Fruit fly (Drosophila melanogaster) whole organism, pupa: ENCODE data around the gene CG15572.
A peak's percentile ranks its signal among the peaks of the same experiment; 100 is the strongest.
"Not testable (repeated sequence)": the region's sequence is repeated elsewhere in the genome, so short reads cannot be mapped to it uniquely, and the experiment has no call there.

ENCODE experiments used
- CG10348 ChIP-seq: fragments of 200-800 bp; sonication (Bioruptor generic); IDR thresholded peaks from 2 replicates; pipeline ENCODE4 v1.3.6; 2022; ENCODE audit warnings: missing biosample characterization, missing genetic modification characterization
- CG12605 ChIP-seq: fragments of 200-800 bp; sonication (Bioruptor generic); IDR thresholded peaks from 2 replicates; pipeline ENCODE4 v1.3.6; 2022; ENCODE audit warnings: missing biosample characterization, missing genetic modification characterization
- CG13204 ChIP-seq: fragments of 200-800 bp; sonication (Bioruptor generic); optimal IDR thresholded peaks from 2 replicates; lab custom pipeline; 2018; ENCODE audit warnings: missing biosample characterization, mild to moderate bottlenecking, missing genetic modification characterization, moderate library complexity
- CG14655 ChIP-seq: fragments of 200-800 bp; sonication (Bioruptor generic); optimal IDR thresholded peaks from 3 replicates; lab custom pipeline; 2017; ENCODE audit warnings: mild to moderate bottlenecking, missing biosample characterization, missing genetic modification reagents, missing genetic modification characterization
- CG15710 ChIP-seq: fragments of 200-800 bp; sonication (Bioruptor generic); optimal IDR thresholded peaks from 2 replicates; lab custom pipeline; 2018; ENCODE audit warnings: missing biosample characterization, mild to moderate bottlenecking, missing genetic modification characterization, moderate library complexity
- CG17806 ChIP-seq: fragments of 200-800 bp; sonication (Bioruptor generic); optimal IDR thresholded peaks from 2 replicates; lab custom pipeline; 2018; ENCODE audit warnings: missing biosample characterization, mild to moderate bottlenecking, missing genetic modification characterization, moderate library complexity
- CG32121 ChIP-seq: fragments of 200-800 bp; sonication (Bioruptor generic); IDR thresholded peaks from 2 replicates; pipeline ENCODE4 v1.3.6; 2022; ENCODE audit warnings: missing biosample characterization, missing genetic modification characterization
- CG34367 ChIP-seq: fragments of 200-800 bp; sonication (Bioruptor generic); optimal IDR thresholded peaks from 2 replicates; lab custom pipeline; 2018; ENCODE audit warnings: missing biosample characterization, mild to moderate bottlenecking, missing genetic modification characterization
- CG4496 ChIP-seq: fragments of 200-800 bp; sonication (Bioruptor generic); IDR thresholded peaks from 3 replicates; pipeline ENCODE4 v1.3.6; 2022; ENCODE audit warnings: missing biosample characterization, missing genetic modification characterization
- CG8159 ChIP-seq: fragments of 200-800 bp; sonication (Bioruptor generic); optimal IDR thresholded peaks from 3 replicates; lab custom pipeline; 2018; ENCODE audit warnings: missing biosample characterization, mild to moderate bottlenecking, missing genetic modification characterization, moderate library complexity
- CG8301 ChIP-seq: fragments of 200-800 bp; sonication (Bioruptor generic); optimal IDR thresholded peaks from 2 replicates; lab custom pipeline; 2018; ENCODE audit warnings: missing biosample characterization, mild to moderate bottlenecking, missing genetic modification characterization
- CG9948 ChIP-seq: fragments of 200-800 bp; sonication (Bioruptor generic); optimal IDR thresholded peaks from 2 replicates; lab custom pipeline; 2018; ENCODE audit warnings: missing biosample characterization, mild to moderate bottlenecking, missing genetic modification characterization, moderate library complexity
- EcR ChIP-seq: fragments of 200-800 bp; sonication (Bioruptor generic); optimal IDR thresholded peaks from 3 replicates; lab custom pipeline; 2019; ENCODE audit warnings: missing biosample characterization, missing genetic modification characterization, mild to moderate bottlenecking, moderate library complexity, missing genetic modification reagents
- Ets98B ChIP-seq: fragments of 200-800 bp; sonication (Bioruptor generic); IDR thresholded peaks from 2 replicates; pipeline ENCODE4 v1.3.6; 2022; ENCODE audit warnings: missing biosample characterization, missing genetic modification characterization
- Pif1A ChIP-seq: fragments of 200-800 bp; sonication (Bioruptor generic); optimal IDR thresholded peaks from 3 replicates; lab custom pipeline; 2016; ENCODE audit warnings: missing biosample characterization, missing genetic modification characterization
- Pif1B ChIP-seq: fragments of 200-800 bp; sonication (Bioruptor generic); optimal IDR thresholded peaks from 3 replicates; lab custom pipeline; 2016; ENCODE audit warnings: missing biosample characterization, missing genetic modification characterization
- Snoo ChIP-seq: fragments of 200-800 bp; sonication (Bioruptor generic); optimal IDR thresholded peaks from 3 replicates; lab custom pipeline; 2017; ENCODE audit warnings: missing biosample characterization, mild to moderate bottlenecking, missing genetic modification characterization, inconsistent platforms
- fd96Ca ChIP-seq: fragments of 200-800 bp; sonication (Bioruptor generic); IDR thresholded peaks from 3 replicates; pipeline ENCODE4 v1.3.6; 2022; ENCODE audit warnings: missing biosample characterization, missing genetic modification characterization
- rn ChIP-seq: fragments of 200-800 bp; sonication (Bioruptor generic); IDR thresholded peaks from 2 replicates; pipeline ENCODE4 v1.3.6; 2022; ENCODE audit warnings: missing biosample characterization, missing genetic modification characterization

The CG15572 gene

DNA sequence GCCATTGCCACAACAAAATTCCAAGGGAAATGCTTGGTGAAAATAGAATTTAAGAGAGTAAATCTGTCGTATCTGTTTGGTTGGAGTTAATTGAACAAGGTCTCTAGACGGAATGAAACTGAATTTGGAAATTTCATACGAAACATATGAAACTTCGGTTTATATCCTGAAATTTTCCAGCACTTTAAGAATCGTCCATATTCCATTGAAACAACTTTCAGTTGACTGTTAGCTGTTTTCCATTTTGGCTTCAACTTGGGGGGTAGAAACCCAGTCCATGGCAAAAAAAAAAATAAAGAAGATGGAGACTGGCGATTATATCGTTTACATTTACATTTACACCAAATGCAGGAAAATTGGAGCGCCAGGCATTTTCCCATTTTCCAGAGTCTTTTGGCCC is 43.2 kb downstream of the CG15572 start, which contains the start of gene CG15579:
TSS of gene CG15579 (minus strand) at position 101 of the 400 bp plus-strand sequence.
- no peak for TF ChIP-seq CG32121 (GFP tag; lab: Robert Waterston, UW)
- TF ChIP-seq CG8159 (tag; lab: Kevin White, UChicago) = no peak
- TF ChIP-seq Ets98B (GFP tag; lab: Robert Waterston, UW) = no peak
- TF ChIP-seq Pif1A (GFP tag; lab: Kevin White, UChicago) = no peak
- no peak for TF ChIP-seq CG15710 (tag; lab: Kevin White, UChicago)
- no peak for TF ChIP-seq EcR (GFP tag; lab: Kevin White, UChicago)
- TF ChIP-seq CG14655 (GFP tag; lab: Kevin White, UChicago) = no peak
- TF ChIP-seq fd96Ca (GFP tag; lab: Robert Waterston, UW) = no peak
- TF ChIP-seq CG9948 (tag; lab: Kevin White, UChicago) = no peak
- TF ChIP-seq Snoo = no peak
- TF ChIP-seq CG10348 (GFP tag; lab: Robert Waterston, UW) = no peak
- TF ChIP-seq CG12605 (GFP tag; lab: Robert Waterston, UW) = no peak
- no peak for TF ChIP-seq CG8301 (tag; lab: Kevin White, UChicago)
- no peak for TF ChIP-seq CG13204 (GFP tag; lab: Kevin White, UChicago)
- TF ChIP-seq CG17806 (tag; lab: Kevin White, UChicago) = no peak
- no peak for TF ChIP-seq CG34367 (tag; lab: Kevin White, UChicago)

DNA sequence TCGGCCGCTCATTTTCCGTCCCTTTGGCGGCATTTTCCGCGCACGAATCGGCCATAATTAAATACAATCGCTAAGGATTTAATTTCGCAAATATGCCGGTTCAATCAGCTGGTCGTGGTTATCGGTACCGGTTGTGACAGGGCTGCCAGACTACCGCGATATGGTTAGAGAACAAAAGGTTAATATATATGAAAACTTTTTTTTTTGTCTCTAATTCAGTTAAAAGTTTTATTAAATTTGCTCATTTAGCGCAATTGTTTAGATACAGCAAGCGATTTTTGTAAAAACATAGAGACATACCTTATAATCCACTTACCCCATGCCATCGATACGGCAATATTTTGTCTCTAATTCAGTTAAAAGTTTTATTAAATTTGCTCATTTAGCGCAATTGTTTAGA is 49.5 kb downstream of the CG15572 start:
- TF ChIP-seq CG4496 (GFP tag; lab: Robert Waterston, UW) (peak; percentile 70; the same call in 2 of the 3 replicates), Ets98B (GFP tag; lab: Robert Waterston, UW) (peak; percentile 55), rn (GFP tag; lab: Robert Waterston, UW) (peak; percentile 55), CG12605 (GFP tag; lab: Robert Waterston, UW) (peak; percentile 36), fd96Ca (GFP tag; lab: Robert Waterston, UW) (0 out of 3 replicates have a peak, but pooled peaks have one; percentile 10), CG32121 (GFP tag; lab: Robert Waterston, UW) (peak; percentile 38; the same call in 1 of the 2 replicates)
- TF ChIP-seq, all 21 proteins: peak for 6; not testable (repeated sequence) for 15

DNA sequence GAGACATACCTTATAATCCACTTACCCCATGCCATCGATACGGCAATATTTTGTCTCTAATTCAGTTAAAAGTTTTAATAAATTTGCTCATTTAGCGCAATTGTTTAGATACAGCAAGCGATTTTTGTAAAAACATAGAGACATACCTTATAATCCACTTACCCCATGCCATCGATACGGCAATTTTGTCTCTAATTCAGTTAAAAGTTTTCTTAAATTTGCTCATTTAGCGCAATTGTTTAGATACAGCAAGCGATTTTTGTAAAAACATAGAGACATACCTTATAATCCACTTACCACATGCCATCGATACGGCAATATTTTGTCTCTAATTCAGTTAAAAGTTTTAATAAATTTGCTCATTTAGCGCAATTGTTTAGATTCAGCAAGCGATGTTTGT is 50.2 kb downstream of the CG15572 start, which contains the start of gene mei-9:
TSS of gene mei-9 (minus strand) at position 101 of the 400 bp plus-strand sequence.
- TF ChIP-seq CG32121 (GFP tag; lab: Robert Waterston, UW); Pif1B (GFP tag; lab: Kevin White, UChicago); CG34367 (tag; lab: Kevin White, UChicago): not testable (repeated sequence)

DNA sequence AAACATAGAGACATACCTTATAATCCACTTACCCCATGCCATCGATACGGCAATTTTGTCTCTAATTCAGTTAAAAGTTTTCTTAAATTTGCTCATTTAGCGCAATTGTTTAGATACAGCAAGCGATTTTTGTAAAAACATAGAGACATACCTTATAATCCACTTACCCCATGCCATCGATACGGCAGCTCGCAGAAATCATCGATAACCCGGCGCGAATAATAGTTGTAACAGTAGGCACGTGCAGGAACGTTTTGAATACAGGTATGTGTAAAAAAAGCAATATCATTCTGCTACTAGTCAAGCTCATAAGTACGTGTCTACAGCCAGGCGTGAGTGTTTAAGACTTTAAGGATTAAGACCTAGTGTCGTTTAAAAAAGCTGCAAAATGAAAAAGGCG is 50.7 kb downstream of the CG15572 start, which contains the start of gene NO66:
TSS of gene NO66 (plus strand) at position 199 of the 400 bp plus-strand sequence.
- TF ChIP-seq Pif1A (GFP tag; lab: Kevin White, UChicago); CG32121 (GFP tag; lab: Robert Waterston, UW); Ets98B (GFP tag; lab: Robert Waterston, UW): not testable (repeated sequence)
- TF ChIP-seq, all 21 proteins: peak for 0; not testable (repeated sequence) for 21
